Worm (Caenorhabditis elegans) whole organism, L3 larva: ENCODE results near the gene sfxn-5.
A peak's percentile ranks its signal among the peaks of the same experiment; 100 is the strongest.

ENCODE experiments used
- R02D3.7 ChIP-seq: fragments of 150-350 bp; optimal IDR thresholded peaks from 2 replicates; lab custom pipeline; 2014; ENCODE audit warnings: missing biosample characterization, missing genetic modification characterization
- ZK546.5 ChIP-seq: sonication (generic microtip); optimal IDR thresholded peaks from 2 replicates; lab custom pipeline; 2017; ENCODE audit warnings: missing biosample characterization, missing genetic modification characterization
- aly-2 ChIP-seq: fragments of 150-350 bp; optimal IDR thresholded peaks from 2 replicates; lab custom pipeline; 2014; ENCODE audit warnings: missing biosample characterization, missing genetic modification characterization
- ama-1 ChIP-seq: fragments of 150-350 bp; optimal IDR thresholded peaks from 2 replicates; lab custom pipeline; 2018
- ceh-16 ChIP-seq: sonication (generic microtip); optimal IDR thresholded peaks from 2 replicates; lab custom pipeline; 2017; ENCODE audit warnings: missing biosample characterization, missing genetic modification characterization
- ceh-28 ChIP-seq: fragments of 150-350 bp; optimal IDR thresholded peaks from 2 replicates; lab custom pipeline; 2014; ENCODE audit warnings: missing biosample characterization, missing genetic modification reagents, missing genetic modification characterization
- ceh-82 ChIP-seq: fragments of 150-350 bp; optimal IDR thresholded peaks from 2 replicates; lab custom pipeline; 2014; ENCODE audit warnings: missing biosample characterization, missing genetic modification characterization
- ceh-9 ChIP-seq: sonication (generic microtip); optimal IDR thresholded peaks from 2 replicates; lab custom pipeline; 2018; ENCODE audit warnings: missing biosample characterization, missing genetic modification characterization
- daf-12 ChIP-seq: fragments of 150-350 bp; optimal IDR thresholded peaks from 2 replicates; lab custom pipeline; 2014; ENCODE audit warnings: missing biosample characterization, missing genetic modification reagents, missing genetic modification characterization
- egl-27 ChIP-seq: sonication (generic microtip); optimal IDR thresholded peaks from 4 replicates; lab custom pipeline; 2017; ENCODE audit warnings: missing biosample characterization, missing genetic modification reagents, missing genetic modification characterization
- egl-5 ChIP-seq: fragments of 150-350 bp; optimal IDR thresholded peaks from 2 replicates; lab custom pipeline; 2017; ENCODE audit warnings: missing biosample characterization, missing genetic modification reagents, missing genetic modification characterization, inconsistent platforms
- elt-1 ChIP-seq: fragments of 150-350 bp; optimal IDR thresholded peaks from 2 replicates; lab custom pipeline; 2014; ENCODE audit warnings: missing biosample characterization, missing genetic modification characterization
- elt-2 ChIP-seq: sonication (generic microtip); optimal IDR thresholded peaks from 2 replicates; lab custom pipeline; 2016; ENCODE audit warnings: missing genetic modification reagents, mild to moderate bottlenecking, missing genetic modification characterization, missing compliant biosample characterization
- elt-3 ChIP-seq, 3 experiments: fragments of 150-350 bp in 1 of 3; sonication (generic microtip) in 2 of 3; optimal IDR thresholded peaks; 2 replicates in 2 of 3; 4 replicates in 1 of 3; lab custom pipeline; 2014 to 2017; ENCODE audit warnings: missing biosample characterization in 3 of 3, missing genetic modification characterization in 3 of 3
- eor-1 ChIP-seq, 2 experiments: fragments of 150-350 bp; optimal IDR thresholded peaks; 2 replicates each; lab custom pipeline; 2014 to 2018; ENCODE audit warnings: missing biosample characterization in 2 of 2, missing genetic modification characterization in 2 of 2
- fkh-10 ChIP-seq: sonication (generic microtip); optimal IDR thresholded peaks from 2 replicates; lab custom pipeline; 2017; ENCODE audit warnings: missing biosample characterization, missing genetic modification reagents, missing genetic modification characterization
- fkh-2 ChIP-seq: fragments of 150-350 bp; optimal IDR thresholded peaks from 2 replicates; lab custom pipeline; 2014; ENCODE audit warnings: missing biosample characterization, missing genetic modification reagents, missing genetic modification characterization
- fos-1 ChIP-seq: fragments of 150-350 bp; optimal IDR thresholded peaks from 2 replicates; lab custom pipeline; 2014; ENCODE audit warnings: missing biosample characterization, missing genetic modification characterization
- hmg-11 ChIP-seq: sonication (generic microtip); optimal IDR thresholded peaks from 2 replicates; lab custom pipeline; 2016; ENCODE audit warnings: missing genetic modification characterization, missing compliant biosample characterization
- jun-1 ChIP-seq: fragments of 150-350 bp; optimal IDR thresholded peaks from 2 replicates; lab custom pipeline; 2014; ENCODE audit warnings: missing biosample characterization, missing genetic modification reagents, missing genetic modification characterization
- lin-15B ChIP-seq: fragments of 150-350 bp; optimal IDR thresholded peaks from 2 replicates; lab custom pipeline; 2014; ENCODE audit warnings: missing biosample characterization, missing genetic modification characterization
- lin-39 ChIP-seq: fragments of 150-350 bp; optimal IDR thresholded peaks from 2 replicates; lab custom pipeline; 2018; ENCODE audit warnings: missing biosample characterization, missing genetic modification reagents, missing genetic modification characterization
- lsy-12 ChIP-seq: sonication (generic microtip); optimal IDR thresholded peaks from 2 replicates; lab custom pipeline; 2016; ENCODE audit warnings: mild to moderate bottlenecking, missing genetic modification characterization, missing compliant biosample characterization
- mdl-1 ChIP-seq: fragments of 150-350 bp; optimal IDR thresholded peaks from 2 replicates; lab custom pipeline; 2014; ENCODE audit warnings: missing biosample characterization, missing genetic modification characterization
- mml-1 ChIP-seq: fragments of 150-350 bp; sonication (generic microtip); optimal IDR thresholded peaks from 3 replicates; lab custom pipeline; 2014; ENCODE audit warnings: missing biosample characterization, missing genetic modification characterization
- nfya-1 ChIP-seq: sonication (generic microtip); optimal IDR thresholded peaks from 2 replicates; lab custom pipeline; 2017; ENCODE audit warnings: missing genetic modification characterization, mild to moderate bottlenecking, missing compliant biosample characterization, antibody characterized with exemption, moderate library complexity; ENCODE audit not compliant: insufficient read depth
- nhr-11 ChIP-seq: fragments of 150-350 bp; optimal IDR thresholded peaks from 2 replicates; lab custom pipeline; 2014; ENCODE audit warnings: missing biosample characterization, missing genetic modification characterization
- nhr-12 ChIP-seq: fragments of 150-350 bp; optimal IDR thresholded peaks from 2 replicates; lab custom pipeline; 2014; ENCODE audit warnings: missing biosample characterization, missing genetic modification characterization
- nhr-23 ChIP-seq: fragments of 150-350 bp; optimal IDR thresholded peaks from 2 replicates; lab custom pipeline; 2014; ENCODE audit warnings: missing biosample characterization, missing genetic modification reagents, missing genetic modification characterization
- nhr-237 ChIP-seq: fragments of 150-350 bp; optimal IDR thresholded peaks from 2 replicates; lab custom pipeline; 2014; ENCODE audit warnings: missing biosample characterization, missing genetic modification characterization
- nhr-25 ChIP-seq: sonication (generic microtip); optimal IDR thresholded peaks from 2 replicates; lab custom pipeline; 2017; ENCODE audit warnings: missing biosample characterization, missing genetic modification characterization
- nhr-28 ChIP-seq: fragments of 150-350 bp; optimal IDR thresholded peaks from 2 replicates; lab custom pipeline; 2014; ENCODE audit warnings: missing biosample characterization, missing genetic modification characterization
- nhr-43 ChIP-seq: sonication (generic microtip); optimal IDR thresholded peaks from 2 replicates; lab custom pipeline; 2016; ENCODE audit warnings: mild to moderate bottlenecking, missing genetic modification characterization, missing compliant biosample characterization; ENCODE audit not compliant: poor library complexity, severe bottlenecking
- nhr-67 ChIP-seq: fragments of 150-350 bp; optimal IDR thresholded peaks from 2 replicates; lab custom pipeline; 2014; ENCODE audit warnings: missing biosample characterization, missing genetic modification characterization
- nhr-76 ChIP-seq: fragments of 150-350 bp; sonication (generic microtip); optimal IDR thresholded peaks from 5 replicates; lab custom pipeline; 2014; ENCODE audit warnings: missing biosample characterization, missing genetic modification characterization
- nhr-77 ChIP-seq: fragments of 150-350 bp; optimal IDR thresholded peaks from 2 replicates; lab custom pipeline; 2014; ENCODE audit warnings: missing biosample characterization, missing genetic modification characterization
- pha-4 ChIP-seq: fragments of 150-350 bp; optimal IDR thresholded peaks from 2 replicates; lab custom pipeline; 2014; ENCODE audit warnings: missing biosample characterization, missing genetic modification reagents, missing genetic modification characterization
- pqm-1 ChIP-seq: fragments of 150-350 bp; optimal IDR thresholded peaks from 2 replicates; lab custom pipeline; 2017; ENCODE audit warnings: missing biosample characterization, missing genetic modification characterization, inconsistent platforms
- sea-2 ChIP-seq: fragments of 150-350 bp; sonication (generic microtip); optimal IDR thresholded peaks from 4 replicates; lab custom pipeline; 2014; ENCODE audit warnings: missing biosample characterization, missing genetic modification reagents, missing genetic modification characterization
- skn-1 ChIP-seq: fragments of 150-350 bp; optimal IDR thresholded peaks from 2 replicates; lab custom pipeline; 2014; ENCODE audit warnings: missing biosample characterization, missing genetic modification characterization
- snpc-4 ChIP-seq: fragments of 150-350 bp; optimal IDR thresholded peaks from 2 replicates; lab custom pipeline; 2014; ENCODE audit warnings: missing biosample characterization, missing genetic modification characterization
- tbx-2 ChIP-seq: sonication (generic microtip); optimal IDR thresholded peaks from 2 replicates; lab custom pipeline; 2016; ENCODE audit warnings: mild to moderate bottlenecking, missing genetic modification characterization, missing compliant biosample characterization
- unc-39 ChIP-seq: sonication (generic microtip); optimal IDR thresholded peaks from 4 replicates; lab custom pipeline; 2017; ENCODE audit warnings: missing biosample characterization, missing genetic modification characterization
- unc-62 ChIP-seq: fragments of 150-350 bp; sonication (generic microtip); optimal IDR thresholded peaks from 4 replicates; lab custom pipeline; 2014; ENCODE audit warnings: missing biosample characterization, missing genetic modification reagents, missing genetic modification characterization
- zag-1 ChIP-seq: fragments of 150-350 bp; optimal IDR thresholded peaks from 2 replicates; lab custom pipeline; 2014; ENCODE audit warnings: missing biosample characterization, missing genetic modification characterization
- ztf-11 ChIP-seq: fragments of 150-350 bp; optimal IDR thresholded peaks from 2 replicates; lab custom pipeline; 2014; ENCODE audit warnings: missing biosample characterization, missing genetic modification characterization
- ztf-4 ChIP-seq: fragments of 150-350 bp; optimal IDR thresholded peaks from 2 replicates; lab custom pipeline; 2014; ENCODE audit warnings: missing biosample characterization, missing genetic modification characterization

sfxn-5 gene

DNA sequence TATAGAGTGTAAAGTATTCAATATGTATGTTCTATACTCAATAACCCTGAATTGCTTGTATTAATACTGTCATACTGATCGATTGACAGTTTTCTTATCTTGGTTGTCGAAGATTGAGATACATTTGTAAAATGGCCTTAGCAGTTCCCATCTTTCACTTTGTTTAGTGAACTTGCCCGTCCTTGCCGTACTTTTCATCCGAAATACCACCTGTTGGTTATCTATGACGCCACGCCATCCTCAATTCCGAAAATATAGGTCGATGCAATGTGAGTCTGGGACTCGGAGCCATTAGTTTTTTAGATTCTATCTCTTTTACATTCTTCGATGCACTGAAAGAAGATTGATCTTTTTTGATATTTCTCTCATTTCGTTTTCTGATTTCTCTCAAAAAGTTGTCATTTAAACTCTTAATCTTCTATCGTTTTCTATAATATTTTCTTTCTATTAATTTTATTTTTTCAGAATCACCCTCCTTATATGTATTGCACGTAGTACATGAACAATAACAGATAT lies 24.7 kb upstream of the sfxn-5 start, which contains the start of gene ulp-4:
ulp-4 (plus strand) TSS at position 466 of the 516 bp plus-strand sequence.
- TF ChIP-seq nfya-1 (tag; lab: Kevin White, UChicago) (peak; percentile 22), ceh-16 (tag; lab: Kevin White, UChicago) (no peak), lin-15B (tag; lab: Kevin White, UChicago) (no peak), ama-1 (lab: Kevin White, UChicago) (peak; percentile 34), nhr-25 (tag; lab: Kevin White, UChicago) (peak; percentile 72), eor-1 (tag; optimal IDR thresholded peaks at IDR 0.05; lab: Kevin White, UChicago) (no peak), daf-12 (tag; lab: Kevin White, UChicago) (no peak), tbx-2 (tag; lab: Kevin White, UChicago) (no peak), hmg-11 (no peak), elt-3 (tag; optimal IDR thresholded peaks at IDR 0.05; lab: Kevin White, UChicago) (no peak), elt-1 (peak; percentile 23)

DNA sequence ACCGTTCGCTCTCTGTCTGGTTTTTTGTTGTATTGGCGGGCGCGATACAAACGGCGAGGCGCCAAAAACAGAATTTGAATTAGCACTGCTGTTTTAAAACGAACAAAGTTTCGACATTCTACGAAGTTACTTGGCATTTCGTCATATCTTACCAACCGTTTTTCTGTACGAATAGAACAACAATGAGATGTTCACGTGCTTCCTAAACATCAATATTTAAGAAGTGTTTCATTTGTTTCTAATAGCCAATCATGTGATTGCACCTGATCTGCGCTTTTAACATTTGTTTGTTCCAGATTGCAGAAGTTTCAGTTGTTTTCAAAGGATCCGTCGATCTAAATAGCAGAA lies 24.2 kb upstream of the sfxn-5 start:
- no peak for TF ChIP-seq lin-15B (tag; lab: Kevin White, UChicago)

DNA sequence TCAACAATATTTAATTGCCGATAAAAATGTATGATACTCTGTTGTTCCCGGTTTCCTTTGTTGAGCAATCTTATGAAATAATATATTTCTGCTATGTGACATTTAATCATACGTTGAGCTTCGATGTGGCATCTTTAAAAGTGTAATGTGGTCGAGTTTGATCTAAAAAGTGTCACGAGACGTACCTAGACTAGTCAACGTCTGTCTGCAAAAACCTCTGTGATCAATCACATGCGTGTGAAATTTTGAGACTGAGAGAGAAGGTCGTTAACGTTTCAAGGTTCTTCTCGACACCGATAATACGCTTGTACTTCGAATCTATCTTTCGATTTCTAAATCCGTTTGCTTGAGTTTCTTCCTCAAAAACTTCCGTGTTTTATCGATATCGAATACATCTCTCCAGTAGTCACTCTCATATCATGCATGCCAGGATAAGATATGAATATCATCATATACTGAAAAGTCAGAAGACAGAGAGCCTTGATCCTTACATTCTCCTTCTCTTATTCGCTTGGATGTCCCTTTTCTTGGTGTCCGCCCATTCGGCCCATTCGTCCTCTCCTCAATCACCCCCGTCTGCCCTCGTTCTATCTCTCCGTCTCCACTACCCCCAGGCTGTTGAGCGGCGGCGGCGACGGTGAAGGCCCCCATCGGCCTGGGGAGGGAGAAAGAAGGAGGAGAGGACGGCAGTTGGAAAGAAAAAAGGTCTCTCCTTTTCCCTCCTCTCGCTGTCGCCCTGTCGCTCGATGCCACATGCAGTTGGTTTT lies 23.6 kb upstream of the sfxn-5 start:
- TF ChIP-seq ztf-11 (tag; lab: Kevin White, UChicago): no peak
- no peak for TF ChIP-seq nhr-12 (tag; lab: Kevin White, UChicago)
- TF ChIP-seq unc-62 (GFP tag; lab: Kevin White, UChicago): peak; percentile 42
- TF ChIP-seq hmg-11: peak; percentile 71
- peak; percentile 49 for TF ChIP-seq nhr-23
- TF ChIP-seq nhr-77 (tag; lab: Kevin White, UChicago): no peak
- TF ChIP-seq nhr-28 (tag; lab: Kevin White, UChicago): no peak
- TF ChIP-seq pha-4 (tag; lab: Kevin White, UChicago): peak; percentile 69
- no peak for TF ChIP-seq ZK546.5 (tag; lab: Kevin White, UChicago)
- peak; percentile 58 for TF ChIP-seq nhr-43 (tag; lab: Kevin White, UChicago)
- TF ChIP-seq ztf-4 (tag; lab: Kevin White, UChicago): peak; percentile 50
- peak; percentile 85 for TF ChIP-seq nfya-1 (tag; lab: Kevin White, UChicago)
- peak; percentile 44 for TF ChIP-seq ceh-28 (tag; lab: Kevin White, UChicago)
- no peak for TF ChIP-seq daf-12 (tag; lab: Kevin White, UChicago)
- no peak for TF ChIP-seq ceh-82 (tag; lab: Kevin White, UChicago)
- TF ChIP-seq egl-27: no peak
- TF ChIP-seq eor-1 (tag; optimal IDR thresholded peaks at IDR 0.05; lab: Kevin White, UChicago): no peak
- no peak for TF ChIP-seq R02D3.7 (tag; lab: Kevin White, UChicago)
- TF ChIP-seq zag-1 (tag; lab: Kevin White, UChicago): no peak
- TF ChIP-seq mml-1 (tag; lab: Kevin White, UChicago): no peak
- no peak for TF ChIP-seq jun-1 (tag; lab: Kevin White, UChicago)
- TF ChIP-seq ceh-9 (tag; lab: Kevin White, UChicago): no peak
- peak; percentile 55 for TF ChIP-seq elt-1
- TF ChIP-seq aly-2 (tag; lab: Kevin White, UChicago): no peak
- TF ChIP-seq mdl-1: no peak
- no peak for TF ChIP-seq fkh-2 (tag; lab: Kevin White, UChicago)
- TF ChIP-seq egl-5 (tag; lab: Kevin White, UChicago): no peak
- no peak for TF ChIP-seq sea-2 (GFP tag; lab: Kevin White, UChicago)
- TF ChIP-seq fos-1: no peak
- TF ChIP-seq nhr-67: no peak
- TF ChIP-seq nhr-76 (tag; lab: Kevin White, UChicago): no peak
- peak; percentile 35 for TF ChIP-seq elt-2 (tag; lab: Kevin White, UChicago)
- TF ChIP-seq tbx-2 (tag; lab: Kevin White, UChicago): peak; percentile 0
- TF ChIP-seq nhr-11 (tag; lab: Kevin White, UChicago): no peak
- TF ChIP-seq pqm-1: no peak
- peak in 1 of 3 experiments; percentile 52 for TF ChIP-seq elt-3 (tag; optimal IDR thresholded peaks at IDR 0.05; lab: Kevin White, UChicago)
- TF ChIP-seq lin-15B (tag; lab: Kevin White, UChicago): no peak
- peak; percentile 79 for TF ChIP-seq lin-39 (tag; lab: Kevin White, UChicago)
- peak; percentile 94 for TF ChIP-seq nhr-25 (tag; lab: Kevin White, UChicago)
- TF ChIP-seq unc-39 (tag; lab: Kevin White, UChicago): no peak
- no peak for TF ChIP-seq fkh-10 (GFP tag; lab: Kevin White, UChicago)
- TF ChIP-seq ceh-16 (tag; lab: Kevin White, UChicago): no peak
- no peak for TF ChIP-seq lsy-12 (tag; lab: Kevin White, UChicago)
- TF ChIP-seq ama-1 (lab: Kevin White, UChicago): peak; percentile 40
- TF ChIP-seq nhr-237 (tag; lab: Kevin White, UChicago): no peak
- peak; percentile 27 for TF ChIP-seq skn-1 (tag; lab: Kevin White, UChicago)
- TF ChIP-seq snpc-4 (tag; lab: Kevin White, UChicago): no peak
